Fruit fly (Drosophila melanogaster) whole organism, prepupa: ENCODE results near the gene JMJD5.
A peak's percentile ranks its signal among the peaks of the same experiment; 100 is the strongest.

ENCODE experiments used
- Blimp-1 ChIP-seq: fragments of 200-800 bp; sonication (Bioruptor generic); optimal IDR thresholded peaks from 3 replicates; lab custom pipeline; 2017; ENCODE audit warnings: missing biosample characterization, missing genetic modification characterization, mild to moderate bottlenecking, moderate library complexity, missing genetic modification reagents
- CG10631 ChIP-seq: fragments of 200-800 bp; sonication (Bioruptor generic); optimal IDR thresholded peaks from 2 replicates; lab custom pipeline; 2016; ENCODE audit warnings: missing biosample characterization, missing genetic modification characterization
- CG10669 ChIP-seq: fragments of 200-800 bp; sonication (Bioruptor generic); optimal IDR thresholded peaks from 3 replicates; lab custom pipeline; 2018; ENCODE audit warnings: missing biosample characterization, mild to moderate bottlenecking, missing genetic modification characterization, moderate library complexity
- CG11294 ChIP-seq: fragments of 200-800 bp; sonication (Bioruptor generic); IDR thresholded peaks from 2 replicates; pipeline ENCODE4 v1.3.6; 2022; ENCODE audit warnings: missing biosample characterization, missing genetic modification characterization
- CG11762 ChIP-seq: fragments of 200-800 bp; sonication (Bioruptor generic); optimal IDR thresholded peaks from 3 replicates; lab custom pipeline; 2016; ENCODE audit warnings: missing biosample characterization, missing genetic modification characterization; ENCODE audit not compliant: insufficient read depth
- CG11902 ChIP-seq: fragments of 200-800 bp; sonication (Bioruptor generic); optimal IDR thresholded peaks from 3 replicates; lab custom pipeline; 2016; ENCODE audit warnings: missing biosample characterization, missing genetic modification characterization
- CG16779 ChIP-seq: fragments of 200-800 bp; sonication (Bioruptor generic); optimal IDR thresholded peaks from 3 replicates; lab custom pipeline; 2017; ENCODE audit warnings: missing biosample characterization, mild to moderate bottlenecking, missing genetic modification characterization
- CG3032 ChIP-seq: fragments of 200-800 bp; optimal IDR thresholded peaks from 2 replicates; lab custom pipeline; 2019; ENCODE audit warnings: missing biosample characterization, mild to moderate bottlenecking, missing genetic modification characterization, moderate library complexity
- CG32006 ChIP-seq: fragments of 200-800 bp; sonication (Bioruptor generic); optimal IDR thresholded peaks from 3 replicates; lab custom pipeline; 2017; ENCODE audit warnings: missing biosample characterization, mild to moderate bottlenecking, missing genetic modification characterization
- CG34406 ChIP-seq: fragments of 200-800 bp; sonication (Bioruptor generic); optimal IDR thresholded peaks from 3 replicates; lab custom pipeline; 2016; ENCODE audit warnings: missing biosample characterization, missing genetic modification characterization
- CG3919 ChIP-seq: fragments of 200-800 bp; sonication (Bioruptor generic); optimal IDR thresholded peaks from 3 replicates; lab custom pipeline; 2016; ENCODE audit warnings: missing biosample characterization, missing genetic modification characterization
- CG4318 ChIP-seq: fragments of 200-800 bp; sonication (Bioruptor generic); optimal IDR thresholded peaks from 3 replicates; lab custom pipeline; 2017; ENCODE audit warnings: missing biosample characterization, mild to moderate bottlenecking, missing genetic modification characterization
- CG6163 ChIP-seq: fragments of 200-800 bp; sonication (Bioruptor generic); IDR thresholded peaks from 3 replicates; pipeline ENCODE4 v1.3.6; 2022; ENCODE audit warnings: missing biosample characterization, missing genetic modification characterization
- CG6276 ChIP-seq: fragments of 200-800 bp; sonication (Bioruptor generic); optimal IDR thresholded peaks from 2 replicates; lab custom pipeline; 2017; ENCODE audit warnings: missing biosample characterization, mild to moderate bottlenecking, missing genetic modification characterization
- CG6808 ChIP-seq: fragments of 200-800 bp; sonication (Bioruptor generic); optimal IDR thresholded peaks from 3 replicates; lab custom pipeline; 2017; ENCODE audit warnings: missing biosample characterization, missing genetic modification characterization, mild to moderate bottlenecking, moderate library complexity, missing genetic modification reagents
- CG6854 ChIP-seq: fragments of 200-800 bp; sonication (Bioruptor generic); optimal IDR thresholded peaks from 2 replicates; lab custom pipeline; 2017; ENCODE audit warnings: missing biosample characterization, mild to moderate bottlenecking, missing genetic modification characterization
- CG7368 ChIP-seq: fragments of 200-800 bp; sonication (Bioruptor generic); optimal IDR thresholded peaks from 3 replicates; lab custom pipeline; 2016; ENCODE audit warnings: missing biosample characterization, missing genetic modification characterization
- CG8119 ChIP-seq: fragments of 200-800 bp; sonication (Bioruptor generic); IDR thresholded peaks from 3 replicates; pipeline ENCODE4 v1.3.6; 2022; ENCODE audit warnings: missing biosample characterization, missing genetic modification characterization
- CG8319 ChIP-seq: fragments of 200-800 bp; sonication (Bioruptor generic); optimal IDR thresholded peaks from 3 replicates; lab custom pipeline; 2016; ENCODE audit warnings: missing biosample characterization, missing genetic modification characterization
- CG8632 ChIP-seq: fragments of 200-800 bp; sonication (Bioruptor generic); optimal IDR thresholded peaks from 3 replicates; lab custom pipeline; 2016; ENCODE audit warnings: missing biosample characterization, missing genetic modification characterization
- CG9139 ChIP-seq: fragments of 200-800 bp; sonication (Bioruptor generic); optimal IDR thresholded peaks from 3 replicates; lab custom pipeline; 2017; ENCODE audit warnings: missing biosample characterization, mild to moderate bottlenecking, missing genetic modification characterization
- Eip75B ChIP-seq: fragments of 200-800 bp; sonication (Bioruptor generic); optimal IDR thresholded peaks from 3 replicates; lab custom pipeline; 2016; ENCODE audit warnings: missing biosample characterization, missing genetic modification characterization
- Eip78C ChIP-seq: fragments of 200-800 bp; sonication (Bioruptor generic); peaks from one replicate; lab custom pipeline; 2016; ENCODE audit warnings: missing biosample characterization, missing genetic modification characterization
- Eip93F ChIP-seq: fragments of 200-800 bp; sonication (Bioruptor generic); optimal IDR thresholded peaks from 2 replicates; lab custom pipeline; 2016; ENCODE audit warnings: missing biosample characterization, mild to moderate bottlenecking, missing genetic modification characterization
- Ets96B ChIP-seq: fragments of 200-800 bp; optimal IDR thresholded peaks from 2 replicates; lab custom pipeline; 2019; ENCODE audit warnings: missing biosample characterization, mild to moderate bottlenecking, missing genetic modification characterization, moderate library complexity
- Hr39 ChIP-seq: fragments of 200-800 bp; sonication (Bioruptor generic); optimal IDR thresholded peaks from 2 replicates; lab custom pipeline; 2016; ENCODE audit warnings: missing biosample characterization, missing genetic modification characterization
- Hr4 ChIP-seq: fragments of 200-800 bp; sonication (Bioruptor generic); optimal IDR thresholded peaks from 3 replicates; lab custom pipeline; 2016; ENCODE audit warnings: missing biosample characterization, missing genetic modification characterization
- Lpt ChIP-seq: fragments of 200-800 bp; sonication (Bioruptor generic); optimal IDR thresholded peaks from 3 replicates; lab custom pipeline; 2016; ENCODE audit warnings: missing biosample characterization, missing genetic modification characterization
- OdsH ChIP-seq: fragments of 200-800 bp; sonication (Bioruptor generic); optimal IDR thresholded peaks from 3 replicates; lab custom pipeline; 2016; ENCODE audit warnings: missing biosample characterization, missing genetic modification characterization
- Smox ChIP-seq: fragments of 200-800 bp; sonication (Bioruptor generic); optimal IDR thresholded peaks from 3 replicates; lab custom pipeline; 2016; ENCODE audit warnings: missing biosample characterization, missing genetic modification characterization
- Sox102F ChIP-seq: fragments of 200-800 bp; sonication (Bioruptor generic); optimal IDR thresholded peaks from 2 replicates; lab custom pipeline; 2016; ENCODE audit warnings: missing biosample characterization, mild to moderate bottlenecking, missing genetic modification characterization
- Sox14 ChIP-seq: fragments of 200-800 bp; sonication (Bioruptor generic); optimal IDR thresholded peaks from 3 replicates; lab custom pipeline; 2016; ENCODE audit warnings: missing biosample characterization, missing genetic modification characterization
- Sox15 ChIP-seq: fragments of 200-800 bp; sonication (Bioruptor generic); optimal IDR thresholded peaks from 3 replicates; lab custom pipeline; 2016; ENCODE audit warnings: missing biosample characterization, missing genetic modification characterization
- achi ChIP-seq: fragments of 200-800 bp; sonication (Bioruptor generic); optimal IDR thresholded peaks from 3 replicates; lab custom pipeline; 2016; ENCODE audit warnings: missing biosample characterization, missing genetic modification characterization
- acj6 ChIP-seq: fragments of 200-800 bp; sonication (Bioruptor generic); optimal IDR thresholded peaks from 3 replicates; lab custom pipeline; 2016; ENCODE audit warnings: missing biosample characterization, missing genetic modification characterization
- cyc ChIP-seq: fragments of 200-800 bp; sonication (Bioruptor generic); optimal IDR thresholded peaks from 3 replicates; lab custom pipeline; 2016; ENCODE audit warnings: missing biosample characterization, missing genetic modification characterization
- dac ChIP-seq: fragments of 200-800 bp; sonication (Bioruptor generic); optimal IDR thresholded peaks from 2 replicates; lab custom pipeline; 2017; ENCODE audit warnings: missing biosample characterization, mild to moderate bottlenecking, missing genetic modification characterization
- dsx ChIP-seq: fragments of 200-800 bp; optimal IDR thresholded peaks from 3 replicates; lab custom pipeline; 2019; ENCODE audit warnings: missing biosample characterization, mild to moderate bottlenecking, missing genetic modification characterization, moderate library complexity; ENCODE audit not compliant: poor library complexity, severe bottlenecking
- eg ChIP-seq: fragments of 200-800 bp; sonication (Bioruptor generic); IDR thresholded peaks from 3 replicates; pipeline ENCODE4 v1.3.6; 2022; ENCODE audit warnings: missing biosample characterization, missing genetic modification characterization
- esn ChIP-seq: fragments of 200-800 bp; sonication (Bioruptor generic); optimal IDR thresholded peaks from 2 replicates; lab custom pipeline; 2016; ENCODE audit warnings: missing biosample characterization, mild to moderate bottlenecking, missing genetic modification characterization, moderate library complexity
- fd59A ChIP-seq: fragments of 200-800 bp; sonication (Bioruptor generic); optimal IDR thresholded peaks from 2 replicates; lab custom pipeline; 2017; ENCODE audit warnings: missing biosample characterization, mild to moderate bottlenecking, missing genetic modification characterization, missing genetic modification reagents
- fd85E ChIP-seq: fragments of 200-800 bp; sonication (Bioruptor generic); optimal IDR thresholded peaks from 3 replicates; lab custom pipeline; 2016; ENCODE audit warnings: missing biosample characterization, missing genetic modification characterization
- fkh ChIP-seq: fragments of 200-800 bp; sonication (Bioruptor generic); optimal IDR thresholded peaks from 3 replicates; lab custom pipeline; 2017; ENCODE audit warnings: missing biosample characterization, mild to moderate bottlenecking, missing genetic modification characterization, moderate library complexity
- lz ChIP-seq: fragments of 200-800 bp; sonication (Bioruptor generic); optimal IDR thresholded peaks from 3 replicates; lab custom pipeline; 2016; ENCODE audit warnings: missing biosample characterization, missing genetic modification characterization
- net ChIP-seq: fragments of 200-800 bp; sonication (Bioruptor generic); optimal IDR thresholded peaks from 3 replicates; lab custom pipeline; 2016; ENCODE audit warnings: missing biosample characterization, missing genetic modification characterization
- pdm3 ChIP-seq: fragments of 200-800 bp; sonication (Bioruptor generic); optimal IDR thresholded peaks from 3 replicates; lab custom pipeline; 2016; ENCODE audit warnings: missing biosample characterization, missing genetic modification characterization
- salr ChIP-seq, 2 experiments: fragments of 200-800 bp; sonication (Bioruptor generic); optimal IDR thresholded peaks; 3 replicates each; lab custom pipeline; 2016 to 2018; ENCODE audit warnings: missing biosample characterization in 2 of 2, missing genetic modification characterization in 2 of 2, mild to moderate bottlenecking in 1 of 2
- spab ChIP-seq: fragments of 200-800 bp; sonication (Bioruptor generic); optimal IDR thresholded peaks from 2 replicates; lab custom pipeline; 2017; ENCODE audit warnings: missing biosample characterization, mild to moderate bottlenecking, missing genetic modification characterization, missing genetic modification reagents
- svp ChIP-seq: fragments of 200-800 bp; sonication (Bioruptor generic); peaks from one replicate; lab custom pipeline; 2016; ENCODE audit warnings: missing biosample characterization, missing genetic modification characterization
- topi ChIP-seq: fragments of 200-800 bp; sonication (Bioruptor generic); optimal IDR thresholded peaks from 3 replicates; lab custom pipeline; 2016; ENCODE audit warnings: missing biosample characterization, missing genetic modification characterization
- vri ChIP-seq: fragments of 200-800 bp; sonication (Bioruptor generic); optimal IDR thresholded peaks from 3 replicates; lab custom pipeline; 2016; ENCODE audit warnings: missing biosample characterization, mild to moderate bottlenecking, missing genetic modification characterization

The JMJD5 gene

DNA sequence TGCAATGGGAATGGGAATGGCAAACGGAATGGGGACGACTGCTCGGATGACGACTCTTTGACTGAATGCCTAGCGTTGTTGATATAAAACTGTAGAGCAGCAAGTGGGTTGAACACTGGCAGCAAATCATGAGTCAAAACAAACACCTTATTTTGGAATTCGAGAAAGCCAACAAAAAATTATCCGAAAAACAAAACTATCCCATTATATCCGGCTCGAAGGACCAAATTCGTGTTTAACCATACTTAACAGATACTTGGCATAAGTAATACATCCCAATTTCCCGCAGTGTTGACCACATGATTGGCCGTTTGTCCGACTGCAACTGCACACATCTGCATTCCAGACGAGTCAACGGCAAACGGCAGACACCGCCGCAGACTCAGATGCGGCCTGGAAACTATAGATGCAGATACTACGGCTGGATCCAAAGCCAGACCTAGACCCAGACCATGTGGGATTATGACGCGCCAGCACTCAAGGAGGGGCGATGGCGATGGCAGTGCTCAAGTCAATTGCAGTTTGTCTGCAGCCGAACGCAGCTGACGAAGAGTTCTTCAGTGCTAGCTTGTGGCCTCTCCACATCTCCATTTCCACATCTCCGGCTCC, 27.8 kb downstream of the JMJD5 start:
- TF ChIP-seq fd85E (GFP tag; lab: Kevin White, UChicago): peak; percentile 49
- peak; percentile 37 for TF ChIP-seq Hr39 (GFP tag; lab: Kevin White, UChicago)
- peak; percentile 90 for TF ChIP-seq dac
- peak; percentile 92 for TF ChIP-seq CG11294 (GFP tag; lab: Robert Waterston, UW)
- TF ChIP-seq Eip93F (GFP tag; lab: Kevin White, UChicago): no peak
- TF ChIP-seq CG34406 (GFP tag; lab: Kevin White, UChicago): peak; percentile 62
- peak; percentile 95 for TF ChIP-seq CG6276 (GFP tag; lab: Kevin White, UChicago)
- peak; percentile 44 for TF ChIP-seq CG11902 (GFP tag; lab: Kevin White, UChicago)
- TF ChIP-seq fd59A (GFP tag; lab: Kevin White, UChicago): peak; percentile 88
- TF ChIP-seq acj6 (GFP tag; lab: Kevin White, UChicago): peak; percentile 88
- TF ChIP-seq CG32006: peak; percentile 96
- TF ChIP-seq CG4318 (GFP tag; lab: Kevin White, UChicago): peak; percentile 92
- peak; percentile 89 for TF ChIP-seq OdsH (GFP tag; lab: Kevin White, UChicago)
- peak; percentile 85 for TF ChIP-seq net (GFP tag; lab: Kevin White, UChicago)
- peak; percentile 13 for TF ChIP-seq Sox102F (GFP tag; lab: Kevin White, UChicago)
- peak; percentile 91 for TF ChIP-seq Sox14 (GFP tag; lab: Kevin White, UChicago)
- peak; percentile 85 for TF ChIP-seq CG16779
- TF ChIP-seq CG10669 (GFP tag; lab: Kevin White, UChicago): peak; percentile 90
- TF ChIP-seq pdm3 (GFP tag; lab: Kevin White, UChicago): peak; percentile 84
- TF ChIP-seq fkh: no peak
- peak; percentile 4 for TF ChIP-seq Smox (GFP tag; lab: Kevin White, UChicago)
- peak; percentile 31 for TF ChIP-seq esn (GFP tag; lab: Kevin White, UChicago)
- TF ChIP-seq CG9139: peak; percentile 73
- TF ChIP-seq spab: peak; percentile 87
- peak; percentile 85 to 88 for TF ChIP-seq salr (GFP tag; optimal IDR thresholded peaks at IDR 0.05; lab: Kevin White, UChicago)
- TF ChIP-seq Ets96B (tag; lab: Kevin White, UChicago): peak; percentile 92
- peak; percentile 89 for TF ChIP-seq achi
- peak; percentile 96 for TF ChIP-seq CG8119 (GFP tag; lab: Robert Waterston, UW)
- peak; percentile 96 for TF ChIP-seq CG6163 (GFP tag; lab: Robert Waterston, UW)
- no peak for TF ChIP-seq CG6854 (GFP tag; lab: Kevin White, UChicago)
- peak; percentile 97 for TF ChIP-seq eg (GFP tag; lab: Robert Waterston, UW)
- TF ChIP-seq Lpt: peak; percentile 93
- peak; percentile 45 for TF ChIP-seq lz
- TF ChIP-seq Sox15 (GFP tag; lab: Kevin White, UChicago): peak; percentile 51
- peak; percentile 95 for TF ChIP-seq Hr4 (GFP tag; lab: Kevin White, UChicago)
- TF ChIP-seq Eip75B (GFP tag; lab: Kevin White, UChicago): peak; percentile 88
- TF ChIP-seq Eip78C (GFP tag; lab: Kevin White, UChicago): peak; percentile 96
- TF ChIP-seq cyc (GFP tag; lab: Kevin White, UChicago): peak; percentile 17
- TF ChIP-seq dsx (GFP tag; lab: Kevin White, UChicago): peak; percentile 81
- TF ChIP-seq CG3919 (GFP tag; lab: Kevin White, UChicago): peak; percentile 92
- peak; percentile 61 for TF ChIP-seq CG8319
- TF ChIP-seq vri (GFP tag; lab: Kevin White, UChicago): no peak
- peak; percentile 91 for TF ChIP-seq CG10631 (GFP tag; lab: Kevin White, UChicago)
- TF ChIP-seq CG8632 (GFP tag; lab: Kevin White, UChicago): peak; percentile 73
- TF ChIP-seq topi (GFP tag; lab: Kevin White, UChicago): peak; percentile 47
- TF ChIP-seq CG7368: peak; percentile 85
- peak; percentile 77 for TF ChIP-seq CG11762 (GFP tag; lab: Kevin White, UChicago)
- no peak for TF ChIP-seq Blimp-1 (GFP tag; lab: Kevin White, UChicago)
- peak; percentile 86 for TF ChIP-seq CG6808
- peak; percentile 76 for TF ChIP-seq svp (GFP tag; lab: Kevin White, UChicago)
- peak; percentile 90 for TF ChIP-seq CG3032 (tag; lab: Kevin White, UChicago)
